Worm (Caenorhabditis elegans) whole organism, L4/young adult: Measurements from ENCODE around the gene ocam-1.

Experiments used
- W03F9.2 ChIP-seq: fragments of 150-350 bp; optimal IDR thresholded peaks from 2 replicates; lab custom pipeline; 2014; ENCODE audit warnings: missing biosample characterization, missing genetic modification characterization
- dao-5 ChIP-seq: sonication (generic microtip); optimal IDR thresholded peaks from 2 replicates; lab custom pipeline; 2016; ENCODE audit warnings: missing genotype, missing genetic modification characterization, moderate library complexity, missing compliant biosample characterization
- him-1 ChIP-seq: sonication (generic microtip); optimal IDR thresholded peaks from 2 replicates; lab custom pipeline; 2016; ENCODE audit warnings: missing genotype, missing genetic modification reagents, missing genetic modification characterization, missing compliant biosample characterization

ocam-1 gene

DNA sequence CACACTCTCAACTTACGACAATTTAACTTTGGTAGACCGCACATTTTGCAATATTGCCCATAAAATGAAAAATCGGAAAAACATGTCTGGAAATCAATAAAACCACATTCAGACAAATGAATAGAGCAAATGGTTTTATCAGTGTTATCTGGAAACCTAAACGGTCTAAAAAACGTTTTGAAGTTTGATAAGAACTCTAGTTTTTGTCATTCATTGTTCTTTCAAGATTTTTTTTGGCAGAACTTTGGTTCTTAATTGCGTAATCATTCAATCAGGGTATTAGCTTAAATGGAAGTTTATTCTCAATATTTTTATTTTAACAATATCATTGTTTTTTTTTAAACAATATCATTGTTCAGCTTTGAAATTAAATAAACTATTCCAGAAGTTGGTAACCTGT is 7.7 kb upstream of the ocam-1 start, which contains the start of gene cest-2.2:
cest-2.2 (minus strand) TSS at position 140 of the 400 bp plus-strand sequence.
- TF ChIP-seq him-1 (tag; lab: Kevin White, UChicago) (no peak), dao-5 (tag; lab: Kevin White, UChicago) (no peak), W03F9.2 (tag; lab: Kevin White, UChicago) (no peak)

DNA sequence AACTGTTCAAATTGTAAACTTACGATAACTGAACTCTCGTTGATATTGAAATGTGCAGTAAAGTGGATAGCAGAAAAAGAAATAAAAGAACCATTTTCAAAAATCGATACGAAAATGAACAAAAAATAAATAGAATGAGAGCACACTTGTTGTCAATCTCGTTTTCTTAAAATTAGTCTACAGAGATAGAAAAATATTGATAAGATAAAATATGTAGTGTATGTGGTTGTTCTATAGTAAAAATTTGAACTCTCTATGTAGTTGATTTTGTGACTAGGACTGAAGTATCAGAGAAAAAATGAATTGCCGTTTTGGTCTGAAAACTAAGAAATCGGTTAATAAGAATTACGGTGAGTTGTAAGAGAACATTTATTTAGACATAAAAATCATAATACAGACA is 3.8 kb upstream of the ocam-1 start, which contains the start of gene cest-2.1:
cest-2.1 (minus strand) TSS at position 198 of the 400 bp plus-strand sequence.
- TF ChIP-seq him-1 (tag; lab: Kevin White, UChicago) = no peak
- no peak for TF ChIP-seq W03F9.2 (tag; lab: Kevin White, UChicago)
- no peak for TF ChIP-seq dao-5 (tag; lab: Kevin White, UChicago)

- TF ChIP-seq him-1 (tag; lab: Kevin White, UChicago) (no peak), dao-5 (tag; lab: Kevin White, UChicago) (no peak), W03F9.2 (tag; lab: Kevin White, UChicago) (no peak)
Measured at ce11 chrV:14166630-14167029, 899 bp downstream of the ocam-1 start, which contains the start of gene cest-1.1. Gene cest-1.1 (minus strand): TSS chrV:14166730.

DNA sequence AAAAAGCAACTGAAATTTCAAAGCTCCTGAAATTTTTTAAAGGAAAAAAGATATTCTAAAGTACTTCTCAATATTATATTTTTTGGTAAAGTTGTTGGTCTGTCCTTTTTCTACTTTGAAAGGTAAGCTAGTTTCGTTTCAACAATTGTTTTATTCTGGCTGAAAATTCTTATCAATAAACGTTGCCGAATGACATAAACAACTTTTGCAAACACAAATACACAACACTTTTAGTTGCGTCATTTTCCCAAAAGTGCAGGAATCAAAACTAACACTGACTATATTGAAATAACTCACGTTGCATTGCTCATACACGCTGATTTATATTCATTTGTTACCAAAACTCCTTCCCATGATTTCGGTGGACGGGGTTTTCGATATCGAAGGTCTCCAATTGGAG is 1.8 kb downstream of the ocam-1 start:
- no peak for TF ChIP-seq W03F9.2 (tag; lab: Kevin White, UChicago)
- no peak for TF ChIP-seq dao-5 (tag; lab: Kevin White, UChicago)
- no peak for TF ChIP-seq him-1 (tag; lab: Kevin White, UChicago)

DNA sequence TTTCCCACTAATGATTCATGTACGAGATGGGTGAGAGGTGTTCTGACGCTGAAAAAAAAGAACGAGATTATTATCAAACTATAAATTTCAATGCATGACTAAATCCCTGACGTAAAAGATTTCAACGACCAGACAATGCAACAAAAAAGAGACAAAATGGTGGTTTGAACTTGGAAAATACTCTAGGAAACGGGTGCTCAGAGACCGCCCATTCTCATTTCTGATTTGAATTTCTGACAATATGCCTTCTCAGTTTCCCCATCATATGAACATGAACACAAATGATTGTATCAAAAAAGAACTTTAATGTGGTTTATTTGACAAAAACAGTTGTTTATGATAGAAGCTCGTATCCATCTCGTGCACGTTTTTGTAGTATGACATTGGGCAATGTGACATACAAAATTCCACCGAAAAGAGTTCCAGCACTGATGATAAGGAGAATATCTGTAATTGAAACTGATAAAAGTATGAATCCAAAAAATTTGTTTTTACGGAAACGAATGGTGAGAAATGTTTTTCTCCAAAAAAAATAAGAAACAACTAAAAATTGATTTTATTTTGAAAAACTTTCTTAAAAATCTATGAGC is 4.5 kb downstream of the ocam-1 start, which contains the start of gene srd-26:
srd-26 (minus strand) TSS at position 51 of the 590 bp plus-strand sequence.
- TF ChIP-seq him-1 (tag; lab: Kevin White, UChicago) = no peak
- TF ChIP-seq W03F9.2 (tag; lab: Kevin White, UChicago) = no peak
- no peak for TF ChIP-seq dao-5 (tag; lab: Kevin White, UChicago)

- TF ChIP-seq dao-5 (tag; lab: Kevin White, UChicago) (no peak), W03F9.2 (tag; lab: Kevin White, UChicago) (no peak), him-1 (tag; lab: Kevin White, UChicago) (no peak)
Measured at ce11 chrV:14160698-14161097, 6.8 kb downstream of the ocam-1 start, which contains the start of gene cest-1.2. Gene cest-1.2 (minus strand): TSS chrV:14160862.

DNA sequence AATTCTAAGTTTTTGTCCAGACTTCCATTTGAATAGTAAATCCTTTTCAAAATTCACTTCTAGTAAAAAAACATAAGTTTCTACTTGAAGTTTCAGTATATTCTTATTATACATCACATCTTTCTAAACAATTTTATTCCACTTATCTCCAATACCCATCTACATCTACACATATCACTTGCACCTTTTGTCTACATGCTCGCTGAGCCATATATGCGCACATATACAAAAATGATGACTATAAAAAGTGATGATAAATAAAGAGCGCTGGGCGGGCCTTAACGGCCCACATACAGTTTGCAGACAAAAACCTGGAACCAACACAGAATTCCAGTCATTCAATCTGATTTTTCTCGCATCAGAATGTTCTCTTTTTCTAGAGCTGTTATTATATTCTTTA is 11.1 kb downstream of the ocam-1 start, which contains the start of gene AH10.2:
AH10.2 (plus strand) TSS at position 301 of the 400 bp plus-strand sequence.
- TF ChIP-seq W03F9.2 (tag; lab: Kevin White, UChicago) = no peak
- no peak for TF ChIP-seq him-1 (tag; lab: Kevin White, UChicago)
- TF ChIP-seq dao-5 (tag; lab: Kevin White, UChicago) = no peak

DNA sequence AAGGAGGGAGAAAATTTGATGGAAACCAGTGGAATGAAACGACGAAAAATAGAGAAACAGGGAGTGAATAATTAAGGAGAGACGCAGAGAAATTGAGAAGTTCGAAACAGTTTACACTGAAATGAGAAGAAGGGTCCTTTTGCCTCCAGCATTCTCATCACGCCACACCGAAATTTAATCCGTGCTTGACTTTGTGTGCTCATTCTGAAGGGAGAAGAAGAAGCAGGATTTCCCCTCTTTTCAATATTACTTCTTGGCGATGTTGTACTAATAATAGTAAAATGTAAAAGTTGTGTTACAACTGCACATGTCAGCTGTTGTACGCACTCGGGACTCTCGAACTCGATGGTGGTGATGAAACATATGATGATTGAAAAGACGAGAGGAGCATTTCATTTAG is 13.9 kb downstream of the ocam-1 start:
- no peak for TF ChIP-seq him-1 (tag; lab: Kevin White, UChicago)
- TF ChIP-seq dao-5 (tag; lab: Kevin White, UChicago) = no peak
- no peak for TF ChIP-seq W03F9.2 (tag; lab: Kevin White, UChicago)

ce11 chrV:14150966-14151365 is 16.6 kb downstream of the ocam-1 start:
- TF ChIP-seq W03F9.2 (tag; lab: Kevin White, UChicago) (no peak), dao-5 (tag; lab: Kevin White, UChicago) (no peak), him-1 (tag; lab: Kevin White, UChicago) (no peak)

DNA sequence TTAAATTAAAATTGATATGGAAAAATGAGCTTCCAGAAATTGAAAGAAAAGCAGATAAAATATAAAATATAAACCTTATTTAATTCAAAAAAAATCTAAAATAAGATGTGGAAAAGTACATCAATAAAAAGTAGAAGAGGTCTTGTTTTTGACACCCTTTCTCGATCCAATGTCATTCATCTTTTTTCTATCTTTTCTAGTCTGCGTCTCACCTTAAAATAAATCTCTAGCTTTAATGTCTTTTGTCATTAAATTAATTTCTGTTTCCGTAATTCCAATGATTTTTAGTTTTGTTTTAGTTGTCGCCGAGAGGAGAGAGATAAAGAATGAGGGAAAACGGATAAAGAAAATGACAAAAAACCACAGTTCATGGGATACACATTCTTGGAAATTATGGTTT is 18.4 kb downstream of the ocam-1 start:
- TF ChIP-seq dao-5 (tag; lab: Kevin White, UChicago) = no peak
- no peak for TF ChIP-seq him-1 (tag; lab: Kevin White, UChicago)
- no peak for TF ChIP-seq W03F9.2 (tag; lab: Kevin White, UChicago)

DNA sequence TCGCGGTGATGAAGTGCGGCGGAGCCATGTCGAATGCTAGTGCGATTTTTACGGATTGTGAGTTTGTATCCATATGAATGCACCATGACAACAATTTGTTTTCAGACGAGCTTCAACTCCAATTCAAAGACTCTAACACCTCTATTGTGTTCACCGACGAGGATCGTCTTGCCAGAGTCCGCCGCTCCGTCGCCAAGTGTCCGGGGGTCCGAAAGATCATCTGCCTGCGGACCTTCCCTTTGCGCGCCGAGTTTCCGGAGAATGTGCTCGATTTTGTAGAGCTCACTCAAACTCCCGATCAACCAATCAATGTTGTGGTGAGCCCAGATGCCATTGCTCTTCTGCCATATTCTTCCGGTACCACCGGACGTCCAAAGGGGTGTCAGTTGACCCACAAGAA is 20.4 kb downstream of the ocam-1 start:
- TF ChIP-seq W03F9.2 (tag; lab: Kevin White, UChicago) (no peak), dao-5 (tag; lab: Kevin White, UChicago) (no peak), him-1 (tag; lab: Kevin White, UChicago) (no peak)

DNA sequence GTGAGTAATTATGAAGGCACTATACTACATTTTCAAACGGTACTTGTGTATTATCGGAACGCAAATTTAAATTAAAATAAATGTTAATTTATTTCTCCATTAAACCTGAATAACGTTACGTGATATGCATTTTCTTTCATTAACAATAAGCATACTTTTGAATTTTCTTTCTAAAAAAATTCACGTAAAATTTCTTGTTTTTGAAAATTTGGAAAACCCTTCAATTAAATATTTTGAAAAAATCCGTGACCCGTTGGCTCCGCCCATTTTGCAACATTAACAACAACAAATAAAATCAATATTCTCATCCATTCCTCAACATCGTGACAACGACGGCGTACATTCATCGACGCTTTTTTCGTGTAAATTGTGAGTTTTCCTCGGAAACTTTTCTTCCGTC is 21.3 kb downstream of the ocam-1 start, which contains the start of gene acs-10:
acs-10 (plus strand) TSS at position 301 of the 400 bp plus-strand sequence.
- no peak for TF ChIP-seq W03F9.2 (tag; lab: Kevin White, UChicago)
- TF ChIP-seq him-1 (tag; lab: Kevin White, UChicago) = no peak
- TF ChIP-seq dao-5 (tag; lab: Kevin White, UChicago) = no peak

- no peak for TF ChIP-seq W03F9.2 (tag; lab: Kevin White, UChicago)
- TF ChIP-seq him-1 (tag; lab: Kevin White, UChicago) = no peak
Measured at ce11 chrV:14145267-14145666, 22.3 kb downstream of the ocam-1 start, which contains the start of gene par-1. Gene par-1 (minus strand): TSS chrV:14145367.

ce11 chrV:14143634-14144033 is 23.9 kb downstream of the ocam-1 start:
- TF ChIP-seq him-1 (tag; lab: Kevin White, UChicago) (peak; percentile 79), W03F9.2 (tag; lab: Kevin White, UChicago) (peak; percentile 7), dao-5 (tag; lab: Kevin White, UChicago) (no peak)
